Fruit fly (Drosophila melanogaster): ENCODE data around the gene Nepl14.

DNA sequence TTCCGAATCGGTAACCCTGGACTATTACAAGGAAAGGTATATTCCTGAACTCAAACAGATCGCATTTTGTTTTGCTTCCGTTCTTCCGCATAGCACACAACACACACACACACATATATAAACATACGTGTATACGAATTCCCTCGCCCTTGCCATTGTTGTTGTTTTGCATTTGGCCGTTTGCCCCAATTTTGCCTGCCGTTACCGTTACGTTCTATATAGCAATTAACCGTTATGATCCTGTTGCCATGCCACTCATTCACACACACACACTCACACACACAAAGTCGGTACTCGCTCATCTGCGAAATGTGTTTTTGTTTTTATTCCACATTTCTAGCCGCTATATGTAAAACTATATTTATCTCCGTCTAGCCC, 36.1 kb downstream of the Nepl14 start:
- TF ChIP-seq ttk (optimal IDR thresholded peaks at IDR 0.05) (no peak), psq (optimal IDR thresholded peaks at IDR 0.05) (no peak), Myc (optimal IDR thresholded peaks at IDR 0.05) (no peak), h (optimal IDR thresholded peaks at IDR 0.05) (no peak), Sin3A (optimal IDR thresholded peaks at IDR 0.05) (no peak), insv (optimal IDR thresholded peaks at IDR 0.05) (no peak)
